Fruit fly (Drosophila melanogaster): ENCODE data around the gene Rpp20.

DNA sequence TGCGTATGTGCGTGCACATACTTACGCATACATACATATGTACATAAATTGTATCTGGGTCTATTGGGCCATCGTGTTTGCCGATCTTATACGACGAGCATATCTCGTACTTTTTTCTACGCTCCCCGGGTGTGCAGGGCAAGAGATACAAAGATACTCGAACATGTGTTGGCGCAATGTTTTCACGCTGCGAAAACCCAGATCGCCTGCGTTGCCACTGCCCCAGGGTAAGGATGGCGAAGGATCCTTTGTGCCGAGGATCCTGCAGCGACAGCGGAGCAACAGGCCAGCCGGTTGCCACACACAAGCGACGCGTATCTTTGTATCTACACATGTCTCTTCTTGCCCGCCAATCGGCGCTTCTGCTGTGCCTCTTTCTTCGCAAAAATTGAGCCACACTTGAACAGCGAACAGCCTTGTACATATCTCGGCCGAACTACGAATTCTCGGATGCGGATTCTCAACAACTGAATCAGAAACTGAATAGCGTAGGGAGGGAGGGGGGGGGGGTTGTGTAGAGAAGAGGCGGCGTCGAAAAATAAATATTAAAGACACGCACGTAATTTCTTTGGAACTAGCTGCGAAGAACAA, 30.9 kb downstream of the Rpp20 start:
- TF ChIP-seq Sox102F (GFP tag; optimal IDR thresholded peaks at IDR 0.05) (no peak), cyc (GFP tag; optimal IDR thresholded peaks at IDR 0.05) (no peak), achi (GFP tag; optimal IDR thresholded peaks at IDR 0.05) (no peak), Smox (GFP tag; optimal IDR thresholded peaks at IDR 0.05) (no peak), Sox15 (GFP tag; optimal IDR thresholded peaks at IDR 0.05) (no peak), CG6808 (GFP tag; optimal IDR thresholded peaks at IDR 0.05) (no peak), esn (GFP tag; optimal IDR thresholded peaks at IDR 0.05) (no peak), Eip78C (GFP tag) (peak; percentile 15), CG8319 (GFP tag; optimal IDR thresholded peaks at IDR 0.05) (no peak), CG16779 (tag; optimal IDR thresholded peaks at IDR 0.05) (no peak), Eip93F (GFP tag; optimal IDR thresholded peaks at IDR 0.05) (no peak), OdsH (GFP tag; optimal IDR thresholded peaks at IDR 0.05) (no peak)

All from whole organism, prepupa.